Fruit fly (Drosophila melanogaster) whole organism: ENCODE measurements around the gene CG40228.

Source experiments
- CG8478 ChIP-seq: fragments of >200 bp; optimal IDR thresholded peaks from 2 replicates; lab custom pipeline; 2018; ENCODE audit warnings: inconsistent platforms
- EcR ChIP-seq, 2 experiments: fragments of >200 bp; optimal IDR thresholded peaks; 2 replicates each; lab custom pipeline; 2017; ENCODE audit warnings: missing biosample characterization in 2 of 2, missing genetic modification characterization in 2 of 2, missing genetic modification reagents in 2 of 2
- pan ChIP-seq: fragments of >200 bp; optimal IDR thresholded peaks from 2 replicates; lab custom pipeline; 2017
- psq ChIP-seq: fragments of >200 bp; optimal IDR thresholded peaks from 2 replicates; lab custom pipeline; 2017
- usp ChIP-seq: fragments of >200 bp; optimal IDR thresholded peaks from 2 replicates; lab custom pipeline; 2017; ENCODE audit warnings: missing biosample characterization, missing genetic modification characterization, mixed read lengths

dm6 chr3L:27093837-27094236 lies 10.1 kb upstream of the CG40228 start:
- TF ChIP-seq usp (GFP tag; lab: Kevin White, UChicago) = no peak
- TF ChIP-seq psq (lab: Kevin White, UChicago) = no peak
- no peak for TF ChIP-seq EcR (GFP tag; optimal IDR thresholded peaks at IDR 0.05; lab: Kevin White, UChicago)
- no peak for TF ChIP-seq pan (lab: Kevin White, UChicago)
- no peak for TF ChIP-seq CG8478 (lab: Kevin White, UChicago)
